Fruit fly (Drosophila melanogaster) whole organism, pupa: Measurements from ENCODE around the gene mad2.

ENCODE experiments used
- CG10348 ChIP-seq: fragments of 200-800 bp; sonication (Bioruptor generic); IDR thresholded peaks from 2 replicates; pipeline ENCODE4 v1.3.6; 2022; ENCODE audit warnings: missing biosample characterization, missing genetic modification characterization
- CG12605 ChIP-seq: fragments of 200-800 bp; sonication (Bioruptor generic); IDR thresholded peaks from 2 replicates; pipeline ENCODE4 v1.3.6; 2022; ENCODE audit warnings: missing biosample characterization, missing genetic modification characterization
- D1 ChIP-seq: fragments of 200-800 bp; sonication (Bioruptor generic); optimal IDR thresholded peaks from 2 replicates; lab custom pipeline; 2018; ENCODE audit warnings: missing biosample characterization, mild to moderate bottlenecking, missing genetic modification characterization, moderate library complexity
- gl ChIP-seq: fragments of 200-800 bp; sonication (Bioruptor generic); optimal IDR thresholded peaks from 2 replicates; lab custom pipeline; 2018; ENCODE audit warnings: missing biosample characterization, mild to moderate bottlenecking, missing genetic modification characterization
- rn ChIP-seq: fragments of 200-800 bp; sonication (Bioruptor generic); IDR thresholded peaks from 2 replicates; pipeline ENCODE4 v1.3.6; 2022; ENCODE audit warnings: missing biosample characterization, missing genetic modification characterization

- TF ChIP-seq CG10348 (GFP tag; lab: Robert Waterston, UW) = no peak
- TF ChIP-seq CG12605 (GFP tag; lab: Robert Waterston, UW) = no peak
- TF ChIP-seq gl (tag; lab: Kevin White, UChicago) = no peak
- no peak for TF ChIP-seq rn (GFP tag; lab: Robert Waterston, UW)
- TF ChIP-seq D1 (tag; lab: Kevin White, UChicago) = no peak
These were observed 7.1 kb upstream of the mad2 start for dm6 chr3L:5820039-5820438.
